Fruit fly (Drosophila melanogaster) whole organism, larva: Measurements from ENCODE around the gene fzy.

ENCODE experiments used
- noc ChIP-seq: fragments of 200-800 bp; sonication (Bioruptor generic); optimal IDR thresholded peaks from 3 replicates; lab custom pipeline; 2019; ENCODE audit warnings: missing biosample characterization, mild to moderate bottlenecking, missing genetic modification characterization, moderate library complexity

Gene fzy

dm6 chr2L:16276820-16277219 is 33.9 kb upstream of the fzy start:
- no peak for TF ChIP-seq noc (tag; lab: Kevin White, UChicago)

- no peak for TF ChIP-seq noc (tag; lab: Kevin White, UChicago)
These were observed 32.8 kb upstream of the fzy start for dm6 chr2L:16277922-16278321.

dm6 chr2L:16278842-16279241 is 31.9 kb upstream of the fzy start:
- no peak for TF ChIP-seq noc (tag; lab: Kevin White, UChicago)

dm6 chr2L:16279774-16280252 is 30.9 kb upstream of the fzy start:
- TF ChIP-seq noc (tag; lab: Kevin White, UChicago): peak; percentile 67

- no peak for TF ChIP-seq noc (tag; lab: Kevin White, UChicago)
These were observed 29.2 kb upstream of the fzy start for dm6 chr2L:16281419-16282076.

dm6 chr2L:16282077-16282471 is 28.7 kb upstream of the fzy start:
- no peak for TF ChIP-seq noc (tag; lab: Kevin White, UChicago)

dm6 chr2L:16282856-16283255 is 27.9 kb upstream of the fzy start:
- no peak for TF ChIP-seq noc (tag; lab: Kevin White, UChicago)

dm6 chr2L:16284306-16285299 is 26.2 kb upstream of the fzy start:
- peak; percentile 72 for TF ChIP-seq noc (tag; lab: Kevin White, UChicago)

- TF ChIP-seq noc (tag; lab: Kevin White, UChicago): peak; percentile 83
These were observed 24.9 kb upstream of the fzy start for dm6 chr2L:16285692-16286359.

dm6 chr2L:16286360-16287005 is 24.3 kb upstream of the fzy start:
- peak; percentile 83 for TF ChIP-seq noc (tag; lab: Kevin White, UChicago)

dm6 chr2L:16287006-16287601 is 23.7 kb upstream of the fzy start:
- TF ChIP-seq noc (tag; lab: Kevin White, UChicago): no peak

dm6 chr2L:16287602-16288392 is 23.0 kb upstream of the fzy start, which contains the start of the genes crp and pkaap:
crp (minus strand) TSS chr2L:16287730.
pkaap (plus strand) TSS chr2L:16288290.
- TF ChIP-seq noc (tag; lab: Kevin White, UChicago): no peak

- TF ChIP-seq noc (tag; lab: Kevin White, UChicago): no peak
These were observed 22.4 kb upstream of the fzy start for dm6 chr2L:16288393-16288731.

dm6 chr2L:16290984-16291383 is 19.8 kb upstream of the fzy start, which contains the start of gene CG17329:
CG17329 (plus strand) TSS chr2L:16291284.
- TF ChIP-seq noc (tag; lab: Kevin White, UChicago): no peak
